Fruit fly (Drosophila melanogaster): ENCODE results near the gene eag.

DNA sequence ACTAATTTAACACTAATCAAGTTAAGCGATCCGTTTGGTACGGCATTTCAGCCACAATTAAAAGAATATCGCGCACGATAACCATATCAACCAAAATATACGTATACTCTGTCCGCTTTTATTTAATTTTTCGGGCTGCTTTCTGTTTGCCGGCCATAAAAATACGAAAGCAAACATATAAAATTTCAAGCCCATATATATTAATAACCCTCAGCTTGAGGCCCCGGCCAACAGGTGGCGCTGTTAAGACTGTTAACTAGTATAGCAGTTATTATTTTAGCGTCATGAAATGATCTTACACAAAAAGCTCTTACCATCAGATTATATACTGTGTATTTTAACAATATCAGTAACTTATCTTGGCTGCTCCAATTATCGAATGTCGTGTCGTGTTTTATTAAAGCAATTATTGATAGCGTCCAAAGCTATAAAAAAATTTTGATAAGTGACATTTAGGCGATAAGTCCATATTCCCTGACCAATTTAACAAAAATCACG, 36.5 kb upstream of the eag start, which contains the start of gene Eo:
- TF ChIP-seq wdn (GFP tag; IDR thresholded peaks at IDR 0.05) (no peak), sisA (GFP tag; IDR thresholded peaks at IDR 0.05) (no peak), CG3065 (GFP tag; optimal IDR thresholded peaks at IDR 0.05) (no peak), scrt (GFP tag; optimal IDR thresholded peaks at IDR 0.05) (no peak), CG4404 (GFP tag; IDR thresholded peaks at IDR 0.05) (no peak), CG7357 (GFP tag; IDR thresholded peaks at IDR 0.05) (no peak), Atf3 (GFP tag; optimal IDR thresholded peaks at IDR 0.05) (no peak), pan (optimal IDR thresholded peaks at IDR 0.05) (no peak), pan (GFP tag; optimal IDR thresholded peaks at IDR 0.05 in 1 of 2, IDR thresholded peaks at IDR 0.05 in 1 of 2) (no peak), CG4730 (GFP tag; IDR thresholded peaks at IDR 0.05) (no peak), CG2199 (GFP tag; IDR thresholded peaks at IDR 0.05) (no peak; the same call in 2 of the 3 replicates), fd3F (GFP tag; optimal IDR thresholded peaks at IDR 0.05) (no peak), CG17359 (tag; optimal IDR thresholded peaks at IDR 0.05) (no peak), pb (GFP tag; optimal IDR thresholded peaks at IDR 0.05) (no peak), crc (GFP tag; optimal IDR thresholded peaks at IDR 0.05) (no peak)
